Worm (Caenorhabditis elegans) whole organism, L2 larva: ENCODE data around the gene sqst-4.

Experiments used
- C34F6.9 ChIP-seq: fragments of 150-350 bp; optimal IDR thresholded peaks from 2 replicates; lab custom pipeline; 2014; ENCODE audit warnings: missing biosample characterization, missing genetic modification characterization
- R02D3.7 ChIP-seq: fragments of 150-350 bp; optimal IDR thresholded peaks from 2 replicates; lab custom pipeline; 2014; ENCODE audit warnings: missing biosample characterization, missing genetic modification characterization
- ZK546.5 ChIP-seq: sonication (generic microtip); optimal IDR thresholded peaks from 2 replicates; lab custom pipeline; 2017; ENCODE audit warnings: missing biosample characterization, missing genetic modification characterization
- alr-1 ChIP-seq: fragments of 150-350 bp; optimal IDR thresholded peaks from 2 replicates; lab custom pipeline; 2014; ENCODE audit warnings: missing biosample characterization, missing genetic modification characterization
- aly-2 ChIP-seq: fragments of 150-350 bp; optimal IDR thresholded peaks from 2 replicates; lab custom pipeline; 2014; ENCODE audit warnings: missing biosample characterization, missing genetic modification characterization
- blmp-1 ChIP-seq: sonication (generic microtip); optimal IDR thresholded peaks from 2 replicates; lab custom pipeline; 2017; ENCODE audit warnings: missing genetic modification characterization, mild to moderate bottlenecking, missing compliant biosample characterization, antibody characterized with exemption, moderate library complexity; ENCODE audit not compliant: insufficient read depth
- ceh-16 ChIP-seq: fragments of 150-350 bp; optimal IDR thresholded peaks from 2 replicates; lab custom pipeline; 2014; ENCODE audit warnings: missing biosample characterization, missing genetic modification characterization
- ceh-82 ChIP-seq: fragments of 150-350 bp; optimal IDR thresholded peaks from 2 replicates; lab custom pipeline; 2014; ENCODE audit warnings: missing biosample characterization, missing genetic modification characterization
- crh-2 ChIP-seq: sonication (generic microtip); optimal IDR thresholded peaks from 2 replicates; lab custom pipeline; 2017; ENCODE audit warnings: missing biosample characterization, missing genetic modification characterization
- dmd-4 ChIP-seq: sonication (generic microtip); optimal IDR thresholded peaks from 2 replicates; lab custom pipeline; 2017; ENCODE audit warnings: missing biosample characterization, missing genetic modification characterization
- elt-1 ChIP-seq: fragments of 150-350 bp; optimal IDR thresholded peaks from 2 replicates; lab custom pipeline; 2014; ENCODE audit warnings: missing biosample characterization, missing genetic modification characterization
- elt-3 ChIP-seq: sonication (generic microtip); optimal IDR thresholded peaks from 2 replicates; lab custom pipeline; 2017; ENCODE audit warnings: missing biosample characterization, missing genetic modification characterization
- gmeb-1 ChIP-seq: fragments of 150-350 bp; optimal IDR thresholded peaks from 2 replicates; lab custom pipeline; 2014; ENCODE audit warnings: missing biosample characterization, missing genetic modification characterization
- lin-11 ChIP-seq: fragments of 150-350 bp; sonication (generic microtip); optimal IDR thresholded peaks from 2 replicates; lab custom pipeline; 2014; ENCODE audit warnings: missing biosample characterization, missing genetic modification characterization, inconsistent platforms, mixed read lengths
- lin-13 ChIP-seq: fragments of 150-350 bp; optimal IDR thresholded peaks from 2 replicates; lab custom pipeline; 2014; ENCODE audit warnings: missing biosample characterization, missing genetic modification reagents, missing genetic modification characterization
- lsy-2 ChIP-seq, 2 experiments: fragments of 150-350 bp in 1 of 2; sonication (generic microtip) in 1 of 2; optimal IDR thresholded peaks; 2 replicates each; lab custom pipeline; 2014 to 2017; ENCODE audit warnings: missing biosample characterization in 2 of 2, missing genetic modification characterization in 2 of 2
- mbf-1 ChIP-seq: sonication (generic microtip); optimal IDR thresholded peaks from 2 replicates; lab custom pipeline; 2017; ENCODE audit warnings: missing biosample characterization, missing genetic modification characterization
- nhr-11 ChIP-seq: fragments of 150-350 bp; optimal IDR thresholded peaks from 2 replicates; lab custom pipeline; 2014; ENCODE audit warnings: missing biosample characterization, missing genetic modification characterization
- nhr-129 ChIP-seq: fragments of 150-350 bp; optimal IDR thresholded peaks from 2 replicates; lab custom pipeline; 2014; ENCODE audit warnings: missing biosample characterization, missing genetic modification characterization
- nhr-21 ChIP-seq: fragments of 150-350 bp; optimal IDR thresholded peaks from 2 replicates; lab custom pipeline; 2014; ENCODE audit warnings: missing biosample characterization, missing genetic modification characterization
- nhr-23 ChIP-seq: fragments of 150-350 bp; optimal IDR thresholded peaks from 2 replicates; lab custom pipeline; 2014; ENCODE audit warnings: missing biosample characterization, missing genetic modification reagents, missing genetic modification characterization
- nhr-25 ChIP-seq: fragments of 150-350 bp; sonication (generic microtip); optimal IDR thresholded peaks from 3 replicates; lab custom pipeline; 2014; ENCODE audit warnings: missing biosample characterization, missing genetic modification characterization
- nhr-6 ChIP-seq: fragments of 150-350 bp; optimal IDR thresholded peaks from 2 replicates; lab custom pipeline; 2014; ENCODE audit warnings: missing biosample characterization, missing genetic modification characterization
- nhr-77 ChIP-seq: fragments of 150-350 bp; optimal IDR thresholded peaks from 2 replicates; lab custom pipeline; 2014; ENCODE audit warnings: missing biosample characterization, missing genetic modification characterization
- peb-1 ChIP-seq: fragments of 150-350 bp; optimal IDR thresholded peaks from 2 replicates; lab custom pipeline; 2014; ENCODE audit warnings: missing biosample characterization, missing genetic modification characterization
- sem-4 ChIP-seq: fragments of 150-350 bp; optimal IDR thresholded peaks from 2 replicates; lab custom pipeline; 2014; ENCODE audit warnings: missing biosample characterization, missing genetic modification reagents, missing genetic modification characterization
- sma-3 ChIP-seq: sonication (generic microtip); optimal IDR thresholded peaks from 2 replicates; lab custom pipeline; 2016; ENCODE audit warnings: missing genetic modification reagents, missing genetic modification characterization, missing compliant biosample characterization
- sma-9 ChIP-seq, 2 experiments: fragments of 150-350 bp in 1 of 2; sonication (generic microtip) in 1 of 2; optimal IDR thresholded peaks; 2 replicates each; lab custom pipeline; 2014 to 2016; ENCODE audit warnings: missing genetic modification characterization in 2 of 2, mild to moderate bottlenecking in 1 of 2, missing biosample characterization in 1 of 2, missing compliant biosample characterization in 1 of 2, missing genetic modification reagents in 1 of 2, moderate library complexity in 1 of 2
- snpc-4 ChIP-seq: fragments of 150-350 bp; optimal IDR thresholded peaks from 2 replicates; lab custom pipeline; 2014; ENCODE audit warnings: missing biosample characterization, missing genetic modification characterization
- unc-39 ChIP-seq: fragments of 150-350 bp; optimal IDR thresholded peaks from 2 replicates; lab custom pipeline; 2014; ENCODE audit warnings: missing biosample characterization, missing genetic modification characterization
- unc-55 ChIP-seq: fragments of 150-350 bp; sonication (generic microtip); optimal IDR thresholded peaks from 3 replicates; lab custom pipeline; 2014; ENCODE audit warnings: missing biosample characterization, missing genetic modification reagents, missing genetic modification characterization
- unc-62 ChIP-seq: fragments of 150-350 bp; optimal IDR thresholded peaks from 2 replicates; lab custom pipeline; 2014; ENCODE audit warnings: missing biosample characterization, missing genetic modification reagents, missing genetic modification characterization
- zag-1 ChIP-seq: fragments of 150-350 bp; optimal IDR thresholded peaks from 2 replicates; lab custom pipeline; 2014; ENCODE audit warnings: missing biosample characterization, missing genetic modification characterization
- ztf-1 ChIP-seq: fragments of 200-800 bp; sonication (Bioruptor generic); conservative IDR thresholded peaks from 2 replicates; pipeline ENCODE4 v1.3.6; 2022; ENCODE audit warnings: missing genetic modification characterization, missing compliant biosample characterization
- ztf-11 ChIP-seq: sonication (generic microtip); optimal IDR thresholded peaks from 2 replicates; lab custom pipeline; 2017; ENCODE audit warnings: missing biosample characterization, missing genetic modification characterization
- ztf-4 ChIP-seq: fragments of 150-350 bp; optimal IDR thresholded peaks from 2 replicates; lab custom pipeline; 2014; ENCODE audit warnings: missing biosample characterization, missing genetic modification characterization

sqst-4 gene

ce11 chrV:16488172-16488571 lies at the start of gene sqst-4:
sqst-4 (plus strand) TSS chrV:16488472.
- no peak for TF ChIP-seq zag-1
- no peak for TF ChIP-seq blmp-1 (tag; lab: Kevin White, UChicago)
- no peak for TF ChIP-seq lsy-2 (tag; optimal IDR thresholded peaks at IDR 0.05; lab: Kevin White, UChicago)

DNA sequence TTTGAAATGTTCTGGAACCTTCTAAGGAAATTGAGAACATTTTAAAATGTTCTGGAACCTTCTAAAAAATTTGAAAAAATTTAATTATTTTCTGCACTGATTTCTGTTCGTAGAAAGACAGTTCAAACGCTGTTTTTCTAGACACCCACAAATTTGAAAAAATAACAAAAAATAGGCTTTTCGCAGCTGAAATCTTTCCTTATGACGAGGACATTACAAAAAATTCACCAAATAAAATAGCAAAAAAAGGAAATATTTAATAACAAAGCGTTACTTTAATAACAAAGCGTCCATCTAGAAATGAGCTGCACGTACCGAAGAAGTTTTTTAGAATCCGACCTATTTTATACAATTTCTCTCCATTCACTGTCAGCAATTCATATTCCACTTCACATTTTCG lies 44.6 kb upstream of the sqst-4 start, which contains the start of gene srh-141:
Gene srh-141, plus strand, starts transcription at position 301 of the 400 bp plus-strand sequence.
- TF ChIP-seq ZK546.5 (tag; lab: Kevin White, UChicago) (no peak), elt-1 (tag; lab: Kevin White, UChicago) (no peak), alr-1 (tag; lab: Kevin White, UChicago) (no peak), nhr-25 (tag; lab: Kevin White, UChicago) (no peak), ceh-82 (tag; lab: Kevin White, UChicago) (no peak), nhr-23 (tag; lab: Kevin White, UChicago) (no peak), ztf-4 (tag; lab: Kevin White, UChicago) (no peak), peb-1 (tag; lab: Kevin White, UChicago) (no peak), blmp-1 (tag; lab: Kevin White, UChicago) (no peak), gmeb-1 (tag; lab: Kevin White, UChicago) (no peak), nhr-21 (no peak), zag-1 (no peak), lin-13 (GFP tag; lab: Kevin White, UChicago) (no peak), nhr-77 (tag; lab: Kevin White, UChicago) (no peak), C34F6.9 (no peak)

DNA sequence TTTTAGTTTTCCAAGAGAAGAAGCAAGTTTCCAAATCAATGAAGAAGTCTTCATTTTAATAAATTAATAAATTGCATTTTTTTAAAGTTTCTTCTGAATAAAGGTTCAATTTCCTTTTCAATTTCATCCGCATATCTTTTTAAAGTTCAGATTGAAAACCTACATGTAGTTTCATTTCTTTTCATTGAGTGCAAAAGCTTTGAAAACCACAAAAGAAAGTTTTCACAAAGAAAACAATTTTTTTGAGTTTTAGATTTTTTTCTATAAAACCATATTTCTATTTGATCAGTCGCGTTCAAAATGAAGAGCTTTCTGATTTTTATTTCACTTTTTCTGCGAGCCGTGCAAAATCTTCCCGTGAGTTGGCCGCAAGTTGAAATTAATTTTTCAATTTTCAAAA lies 42.6 kb upstream of the sqst-4 start, which contains the start of gene T08G3.6:
Gene T08G3.6, plus strand, starts transcription at position 301 of the 400 bp plus-strand sequence.
- TF ChIP-seq sma-3 (GFP tag; lab: Kevin White, UChicago) (no peak), nhr-21 (no peak), ztf-11 (no peak), ceh-16 (tag; lab: Kevin White, UChicago) (no peak), aly-2 (tag; lab: Kevin White, UChicago) (no peak), mbf-1 (tag; lab: Kevin White, UChicago) (no peak), nhr-11 (tag; lab: Kevin White, UChicago) (no peak), ceh-82 (tag; lab: Kevin White, UChicago) (no peak), R02D3.7 (tag; lab: Kevin White, UChicago) (no peak), ztf-4 (tag; lab: Kevin White, UChicago) (no peak), lin-11 (no peak), nhr-6 (tag; lab: Kevin White, UChicago) (no peak), unc-55 (GFP tag; lab: Kevin White, UChicago) (no peak), snpc-4 (no peak), unc-62 (GFP tag; lab: Kevin White, UChicago) (no peak), dmd-4 (tag; lab: Kevin White, UChicago) (no peak), sem-4 (tag; lab: Kevin White, UChicago) (no peak), nhr-129 (no peak), blmp-1 (tag; lab: Kevin White, UChicago) (no peak), alr-1 (tag; lab: Kevin White, UChicago) (no peak)

DNA sequence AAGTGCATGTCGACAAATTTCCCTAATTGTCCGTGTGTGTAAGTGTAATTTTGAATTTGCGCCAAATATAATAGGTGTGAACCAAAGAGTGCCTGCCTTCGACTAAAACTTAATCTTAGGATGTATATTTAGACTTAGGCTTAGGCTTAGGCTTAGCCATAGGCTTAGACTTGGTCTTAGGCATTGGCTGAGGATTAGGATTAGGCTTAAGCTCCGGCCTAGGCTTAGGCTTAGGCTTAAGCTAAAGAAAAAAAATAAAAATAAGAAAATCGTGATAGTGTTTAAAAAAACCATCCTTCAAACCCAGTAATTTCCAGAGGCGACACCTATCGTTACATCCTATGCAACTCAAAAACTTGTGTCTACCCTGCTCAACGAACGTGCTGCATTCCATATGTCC lies 42.1 kb upstream of the sqst-4 start:
- no peak for TF ChIP-seq unc-39 (tag; lab: Kevin White, UChicago)
- no peak for TF ChIP-seq elt-3
- no peak for TF ChIP-seq lin-11
- no peak for TF ChIP-seq ztf-4 (tag; lab: Kevin White, UChicago)
- no peak for TF ChIP-seq unc-55 (GFP tag; lab: Kevin White, UChicago)
- TF ChIP-seq lsy-2 (tag; optimal IDR thresholded peaks at IDR 0.05; lab: Kevin White, UChicago) = no peak
- TF ChIP-seq blmp-1 (tag; lab: Kevin White, UChicago) = no peak
- no peak for TF ChIP-seq mbf-1 (tag; lab: Kevin White, UChicago)
- no peak for TF ChIP-seq nhr-129
- no peak for TF ChIP-seq ztf-11
- TF ChIP-seq ceh-82 (tag; lab: Kevin White, UChicago) = no peak
- TF ChIP-seq sem-4 (tag; lab: Kevin White, UChicago) = no peak
- TF ChIP-seq nhr-11 (tag; lab: Kevin White, UChicago) = no peak
- TF ChIP-seq ztf-1 (GFP tag; lab: Robert Waterston, UW) = no peak
- TF ChIP-seq ceh-16 (tag; lab: Kevin White, UChicago) = no peak
- no peak for TF ChIP-seq lin-13 (GFP tag; lab: Kevin White, UChicago)
- TF ChIP-seq sma-9 (GFP tag; optimal IDR thresholded peaks at IDR 0.05; lab: Kevin White, UChicago) = no peak
- no peak for TF ChIP-seq sma-9 (tag; optimal IDR thresholded peaks at IDR 0.05; lab: Kevin White, UChicago)
- no peak for TF ChIP-seq crh-2 (tag; lab: Kevin White, UChicago)
- TF ChIP-seq, all 48 proteins: peak for 0
